Worm (Caenorhabditis elegans) whole organism, dauer: ENCODE data around the gene F36H5.4.

Experiments used
- unc-62 ChIP-seq: sonication (generic microtip); optimal IDR thresholded peaks from 2 replicates; lab custom pipeline; 2017; ENCODE audit warnings: missing biosample characterization, missing genetic modification reagents, missing genetic modification characterization

The F36H5.4 gene

DNA sequence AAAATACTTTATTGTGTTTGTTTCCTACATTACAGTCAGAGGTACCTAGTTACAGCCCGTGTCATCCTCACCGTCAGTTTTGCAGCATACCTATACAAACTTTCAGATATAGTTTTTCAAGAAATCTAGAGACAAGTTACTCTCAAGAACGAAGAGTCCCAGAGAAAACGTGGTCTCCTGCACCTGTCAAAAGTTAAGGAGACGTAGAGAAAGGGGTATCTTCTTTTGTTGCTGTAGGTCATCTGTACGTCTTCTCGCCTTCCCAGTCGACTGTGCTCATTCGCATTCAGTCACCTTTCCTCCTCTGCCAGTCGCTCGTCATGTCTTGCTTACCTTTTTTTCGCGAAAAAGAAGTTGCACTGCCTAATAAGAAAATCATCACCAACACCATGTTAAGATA, at the start of gene F36H5.4:
F36H5.4 (plus strand) TSS at position 301 of the 400 bp plus-strand sequence.
- TF ChIP-seq unc-62 (GFP tag; lab: Kevin White, UChicago): no peak

ce11 chrII:1712938-1713337, 48.7 kb upstream of the F36H5.4 start, which contains the start of gene btb-7:
btb-7 (plus strand) TSS chrII:1713238.
- TF ChIP-seq unc-62 (GFP tag; lab: Kevin White, UChicago): no peak

ce11 chrII:1714772-1715353, 46.8 kb upstream of the F36H5.4 start, which contains the start of gene btb-6:
btb-6 (plus strand) TSS chrII:1715303.
- TF ChIP-seq unc-62 (GFP tag; lab: Kevin White, UChicago): no peak

- TF ChIP-seq unc-62 (GFP tag; lab: Kevin White, UChicago): no peak
These were observed 42.5 kb upstream of the F36H5.4 start, which contains the start of gene fbxb-48 for ce11 chrII:1719153-1719552. fbxb-48 (minus strand) TSS chrII:1719253.

DNA sequence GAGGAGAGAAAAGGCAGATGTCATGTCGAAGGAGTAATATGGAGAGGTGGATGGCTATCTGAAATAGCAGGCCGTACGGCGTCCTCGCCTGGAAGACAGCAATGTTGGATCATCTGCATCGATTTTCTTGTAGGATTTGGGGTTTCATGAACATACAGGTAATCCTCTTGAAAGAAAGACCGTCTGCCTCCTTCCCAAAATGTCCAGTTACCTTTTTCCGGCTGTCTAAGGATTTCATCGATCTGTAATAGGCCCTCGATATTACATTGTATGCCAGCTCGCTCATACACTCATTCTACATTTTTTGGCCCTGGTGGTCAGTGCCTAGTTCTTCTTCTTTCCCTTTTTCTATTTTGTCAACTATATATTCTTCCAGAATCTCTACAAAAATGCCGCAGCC, 39.3 kb upstream of the F36H5.4 start, which contains the start of the genes fbxb-5 and btb-8:
fbxb-5 (minus strand) TSS at position 101 of the 400 bp plus-strand sequence.
btb-8 (plus strand) TSS at position 377 of the 400 bp plus-strand sequence.
- TF ChIP-seq unc-62 (GFP tag; lab: Kevin White, UChicago): no peak

- TF ChIP-seq unc-62 (GFP tag; lab: Kevin White, UChicago): no peak
These were observed 37.4 kb upstream of the F36H5.4 start, which contains the start of gene fbxb-11 for ce11 chrII:1724314-1724713. fbxb-11 (plus strand) TSS chrII:1724614.

DNA sequence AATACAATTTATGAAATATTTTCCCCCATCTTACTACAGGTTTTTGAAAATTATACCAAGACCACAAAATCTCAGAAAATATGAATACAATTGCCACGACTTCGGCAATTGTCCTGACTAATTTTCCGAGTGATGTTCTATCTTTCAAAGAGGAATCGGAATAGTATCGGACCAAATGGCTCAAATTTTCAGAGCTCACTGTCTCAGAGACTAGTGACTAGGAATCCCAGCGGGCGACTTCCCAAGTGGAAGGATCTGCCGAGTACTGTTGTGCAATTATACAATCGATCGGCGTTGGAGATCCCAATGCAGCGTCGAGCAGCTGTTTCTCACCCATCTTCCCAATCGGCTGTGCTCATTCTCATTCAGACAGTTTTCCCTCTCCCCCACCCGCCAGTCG, 35.9 kb upstream of the F36H5.4 start, which contains the start of gene F45C12.17:
F45C12.17 (plus strand) TSS at position 377 of the 400 bp plus-strand sequence.
- TF ChIP-seq unc-62 (GFP tag; lab: Kevin White, UChicago): no peak

DNA sequence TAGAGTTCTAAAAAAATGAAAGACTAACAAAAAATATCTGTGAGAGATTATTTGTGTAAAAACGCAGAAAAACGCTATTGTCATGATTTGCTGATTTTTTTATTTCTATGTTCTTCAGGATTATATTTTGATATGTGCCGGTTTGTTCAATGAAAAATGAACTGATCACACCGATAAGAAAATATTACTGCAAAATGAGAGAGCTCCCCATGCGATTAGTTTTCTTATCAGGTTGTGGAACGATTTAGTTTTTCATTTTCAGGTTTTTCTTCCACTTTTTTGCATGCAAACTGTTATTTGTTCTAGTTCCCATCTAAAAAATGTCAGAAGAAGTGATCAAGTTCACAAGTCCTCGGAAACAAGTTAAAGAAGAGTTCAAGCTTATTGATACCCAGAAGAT, 33.4 kb upstream of the F36H5.4 start, which contains the start of gene btb-9:
btb-9 (plus strand) TSS at position 254 of the 400 bp plus-strand sequence.
- TF ChIP-seq unc-62 (GFP tag; lab: Kevin White, UChicago): no peak

ce11 chrII:1730103-1730502, 31.6 kb upstream of the F36H5.4 start, which contains the start of gene ceh-81:
ceh-81 (plus strand) TSS chrII:1730403.
- TF ChIP-seq unc-62 (GFP tag; lab: Kevin White, UChicago): no peak

ce11 chrII:1731932-1732331, 29.7 kb upstream of the F36H5.4 start, which contains the start of gene ceh-82:
ceh-82 (plus strand) TSS chrII:1732232.
- TF ChIP-seq unc-62 (GFP tag; lab: Kevin White, UChicago): no peak

ce11 chrII:1735145-1735544, 26.5 kb upstream of the F36H5.4 start:
- TF ChIP-seq unc-62 (GFP tag; lab: Kevin White, UChicago): no peak

DNA sequence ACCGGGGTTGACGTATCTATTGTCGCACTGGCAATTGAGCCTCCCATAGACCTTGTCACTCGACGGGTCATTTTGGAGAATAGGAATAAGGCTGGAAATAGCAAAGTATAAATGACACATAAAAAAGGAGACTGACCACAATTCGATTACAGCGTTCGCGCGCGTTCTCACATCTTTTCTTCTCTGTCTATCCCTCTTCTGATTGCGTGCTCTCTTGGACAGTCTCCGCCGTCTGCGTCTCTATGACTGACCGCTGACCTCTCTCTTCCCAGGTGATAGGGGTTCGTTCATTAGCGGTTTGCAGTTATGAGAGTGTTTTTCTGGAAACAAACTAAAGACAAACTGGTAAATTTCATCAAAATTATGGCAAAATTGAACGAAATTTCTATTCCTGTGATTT, 25.3 kb upstream of the F36H5.4 start, which contains the start of gene ceh-83:
ceh-83 (minus strand) TSS at position 181 of the 400 bp plus-strand sequence.
- no peak for TF ChIP-seq unc-62 (GFP tag; lab: Kevin White, UChicago)

ce11 chrII:1738844-1739243, 22.8 kb upstream of the F36H5.4 start, which contains the start of the genes irld-9 and irld-33:
irld-9 (minus strand) TSS chrII:1738944.
irld-33 (plus strand) TSS chrII:1739052.
- no peak for TF ChIP-seq unc-62 (GFP tag; lab: Kevin White, UChicago)

- no peak for TF ChIP-seq unc-62 (GFP tag; lab: Kevin White, UChicago)
These were observed 20.4 kb upstream of the F36H5.4 start, which contains the start of gene K07G6.1 for ce11 chrII:1741248-1741647. K07G6.1 (plus strand) TSS chrII:1741548.

DNA sequence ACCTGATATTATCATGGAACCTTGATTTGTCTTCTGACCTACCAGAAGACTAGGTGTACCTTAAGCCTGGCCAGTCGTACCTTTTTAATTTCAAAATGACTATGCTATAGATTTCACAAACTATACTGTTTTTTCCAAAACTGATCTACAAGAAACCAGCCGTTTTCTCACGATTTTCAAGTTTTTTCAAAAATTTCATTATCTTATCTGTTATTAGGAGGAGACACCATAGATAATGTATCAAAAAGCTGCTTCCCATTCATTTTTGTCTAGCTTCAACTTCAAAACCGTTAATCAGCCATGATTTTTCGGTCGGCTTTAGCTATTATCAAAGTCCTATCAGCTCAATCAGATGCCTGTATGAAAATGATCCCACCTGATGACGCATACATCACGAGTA, 19.1 kb upstream of the F36H5.4 start, which contains the start of gene F36H5.12:
F36H5.12 (plus strand) TSS at position 301 of the 400 bp plus-strand sequence.
- no peak for TF ChIP-seq unc-62 (GFP tag; lab: Kevin White, UChicago)

ce11 chrII:1744183-1744582, 17.5 kb upstream of the F36H5.4 start, which contains the start of gene clec-19:
clec-19 (plus strand) TSS chrII:1744483.
- TF ChIP-seq unc-62 (GFP tag; lab: Kevin White, UChicago): no peak
